Worm (Caenorhabditis elegans) whole organism, L1 larva: ENCODE results near the gene rpl-36.
A peak's percentile ranks its signal among the peaks of the same experiment; 100 is the strongest.

ENCODE experiments used
- C16A3.4 ChIP-seq: fragments of 150-350 bp; optimal IDR thresholded peaks from 2 replicates; lab custom pipeline; 2014; ENCODE audit warnings: missing biosample characterization, missing genetic modification characterization
- F16B12.6 ChIP-seq: fragments of 150-350 bp; optimal IDR thresholded peaks from 2 replicates; lab custom pipeline; 2014; ENCODE audit warnings: missing biosample characterization, missing genetic modification characterization
- aly-2 ChIP-seq: fragments of 150-350 bp; optimal IDR thresholded peaks from 2 replicates; lab custom pipeline; 2014; ENCODE audit warnings: missing biosample characterization, missing genetic modification characterization
- ama-1 ChIP-seq: fragments of 150-350 bp; optimal IDR thresholded peaks from 2 replicates; lab custom pipeline; 2014
- ceh-63 ChIP-seq: fragments of 200-800 bp; sonication (Bioruptor generic); optimal IDR thresholded peaks from 2 replicates; lab custom pipeline; 2018; ENCODE audit warnings: mild to moderate bottlenecking, missing genetic modification characterization, missing compliant biosample characterization
- ceh-82 ChIP-seq, 3 experiments: fragments of 150-350 bp in 1 of 3; sonication (generic microtip) in 2 of 3; optimal IDR thresholded peaks; 2 replicates each; lab custom pipeline; 2014 to 2017; ENCODE audit warnings: missing biosample characterization in 3 of 3, missing genetic modification characterization in 3 of 3
- ceh-88 ChIP-seq: fragments of 200-800 bp; sonication (Bioruptor generic); IDR thresholded peaks from 2 replicates; pipeline ENCODE4 v1.3.6; 2022; ENCODE audit warnings: missing genetic modification characterization, missing compliant biosample characterization
- ces-1 ChIP-seq: fragments of 150-350 bp; optimal IDR thresholded peaks from 2 replicates; lab custom pipeline; 2014; ENCODE audit warnings: missing biosample characterization, missing genetic modification reagents, missing genetic modification characterization
- efl-1 ChIP-seq, 4 experiments: fragments of 150-350 bp; optimal IDR thresholded peaks in 3 of 4; peaks in 1 of 4; 1 replicate in 1 of 4; 2 replicates in 3 of 4; lab custom pipeline; 2014; ENCODE audit warnings: missing biosample characterization in 2 of 4, missing genetic modification characterization in 2 of 4, missing genetic modification reagents in 2 of 4
- efl-3 ChIP-seq: fragments of 200-800 bp; sonication (Bioruptor generic); optimal IDR thresholded peaks from 2 replicates; lab custom pipeline; 2018; ENCODE audit warnings: mild to moderate bottlenecking, missing genetic modification characterization, missing compliant biosample characterization
- egl-27 ChIP-seq, 2 experiments: fragments of 150-350 bp in 1 of 2; sonication (generic microtip); optimal IDR thresholded peaks; 3 replicates each; lab custom pipeline; 2017 to 2018; ENCODE audit warnings: missing biosample characterization in 2 of 2, missing genetic modification characterization in 2 of 2, missing genetic modification reagents in 2 of 2
- elt-2 ChIP-seq: sonication (generic microtip); optimal IDR thresholded peaks from 2 replicates; lab custom pipeline; 2016; ENCODE audit warnings: missing genetic modification characterization, mild to moderate bottlenecking, inconsistent platforms, missing compliant biosample characterization, missing genetic modification reagents
- fkh-4 ChIP-seq: sonication (generic microtip); optimal IDR thresholded peaks from 2 replicates; lab custom pipeline; 2016; ENCODE audit warnings: missing compliant biosample characterization, missing genetic modification characterization, borderline replicate concordance
- fkh-8 ChIP-seq: sonication (generic microtip); optimal IDR thresholded peaks from 2 replicates; lab custom pipeline; 2016; ENCODE audit warnings: mild to moderate bottlenecking, missing genetic modification characterization, missing compliant biosample characterization
- fos-1 ChIP-seq: fragments of 150-350 bp; optimal IDR thresholded peaks from 2 replicates; lab custom pipeline; 2014; ENCODE audit warnings: missing biosample characterization, missing genetic modification characterization
- hlh-4 ChIP-seq: sonication (generic microtip); optimal IDR thresholded peaks from 2 replicates; lab custom pipeline; 2016; ENCODE audit warnings: mild to moderate bottlenecking, missing genetic modification characterization, missing compliant biosample characterization
- hpl-2 ChIP-seq: fragments of 150-350 bp; optimal IDR thresholded peaks from 2 replicates; lab custom pipeline; 2014; ENCODE audit warnings: missing biosample characterization, missing genetic modification reagents, missing genetic modification characterization
- isw-1 ChIP-seq: fragments of 200-800 bp; sonication (Bioruptor generic); IDR thresholded peaks from 2 replicates; pipeline ENCODE4 v1.3.6; 2022; ENCODE audit warnings: missing genetic modification characterization, missing compliant biosample characterization
- lin-13 ChIP-seq: fragments of 150-350 bp; optimal IDR thresholded peaks from 2 replicates; lab custom pipeline; 2014; ENCODE audit warnings: missing biosample characterization, missing genetic modification reagents, missing genetic modification characterization
- lin-14 ChIP-seq: fragments of 200-800 bp; sonication (Bioruptor generic); optimal IDR thresholded peaks from 2 replicates; lab custom pipeline; 2018; ENCODE audit warnings: mild to moderate bottlenecking, missing genetic modification characterization, moderate library complexity, missing compliant biosample characterization
- lin-15B ChIP-seq: fragments of 150-350 bp; sonication (generic microtip); optimal IDR thresholded peaks from 3 replicates; lab custom pipeline; 2014; ENCODE audit warnings: missing biosample characterization, missing genetic modification characterization
- lin-35 ChIP-seq, 2 experiments: fragments of 150-350 bp; optimal IDR thresholded peaks; 2 replicates each; lab custom pipeline; 2014; ENCODE audit warnings: missing biosample characterization in 2 of 2, missing genetic modification characterization in 2 of 2, missing genetic modification reagents in 2 of 2
- lir-3 ChIP-seq: sonication (generic microtip); optimal IDR thresholded peaks from 2 replicates; lab custom pipeline; 2016; ENCODE audit warnings: mild to moderate bottlenecking, missing genetic modification characterization, moderate library complexity, missing compliant biosample characterization; ENCODE audit not compliant: poor library complexity
- lsy-2 ChIP-seq, 2 experiments: fragments of 150-350 bp; optimal IDR thresholded peaks; 2 replicates each; lab custom pipeline; 2014; ENCODE audit warnings: missing biosample characterization in 2 of 2, missing genetic modification characterization in 2 of 2
- mef-2 ChIP-seq: fragments of 150-350 bp; optimal IDR thresholded peaks from 2 replicates; lab custom pipeline; 2014; ENCODE audit warnings: missing biosample characterization, missing genetic modification characterization
- mep-1 ChIP-seq: fragments of 150-350 bp; optimal IDR thresholded peaks from 2 replicates; lab custom pipeline; 2014; ENCODE audit warnings: missing biosample characterization, missing genetic modification characterization
- nhr-19 ChIP-seq: fragments of 200-800 bp; sonication (Bioruptor generic); conservative IDR thresholded peaks from 2 replicates; pipeline ENCODE4 v1.3.6; 2022; ENCODE audit warnings: missing genetic modification characterization, missing compliant biosample characterization
- nhr-77 ChIP-seq: fragments of 150-350 bp; optimal IDR thresholded peaks from 2 replicates; lab custom pipeline; 2014; ENCODE audit warnings: missing biosample characterization, missing genetic modification characterization
- nhr-85 ChIP-seq: sonication (generic microtip); peaks from one replicate; lab custom pipeline; 2016; ENCODE audit warnings: missing genetic modification characterization, inconsistent platforms, missing compliant biosample characterization
- pax-3 ChIP-seq: fragments of 200-800 bp; sonication (Bioruptor generic); optimal IDR thresholded peaks from 2 replicates; lab custom pipeline; 2018; ENCODE audit warnings: mild to moderate bottlenecking, missing genetic modification characterization, moderate library complexity, missing compliant biosample characterization
- snu-23 ChIP-seq: sonication (generic microtip); optimal IDR thresholded peaks from 2 replicates; lab custom pipeline; 2016; ENCODE audit warnings: missing genetic modification characterization, missing compliant biosample characterization
- sup-37 ChIP-seq: fragments of 200-800 bp; sonication (Bioruptor generic); optimal IDR thresholded peaks from 2 replicates; lab custom pipeline; 2018; ENCODE audit warnings: mild to moderate bottlenecking, missing genetic modification characterization, missing compliant biosample characterization
- swsn-7 ChIP-seq: sonication (generic microtip); optimal IDR thresholded peaks from 2 replicates; lab custom pipeline; 2016; ENCODE audit warnings: missing genetic modification characterization, missing compliant biosample characterization
- tbx-2 ChIP-seq: sonication (generic microtip); optimal IDR thresholded peaks from 2 replicates; lab custom pipeline; 2016; ENCODE audit warnings: missing genetic modification characterization, missing compliant biosample characterization
- unc-86 ChIP-seq: sonication (generic microtip); optimal IDR thresholded peaks from 2 replicates; lab custom pipeline; 2016; ENCODE audit warnings: missing genetic modification characterization, missing compliant biosample characterization
- vab-15 ChIP-seq: sonication (generic microtip); optimal IDR thresholded peaks from 2 replicates; lab custom pipeline; 2017; ENCODE audit warnings: missing genotype, mild to moderate bottlenecking, missing genetic modification characterization, missing compliant biosample characterization
- zag-1 ChIP-seq: fragments of 150-350 bp; optimal IDR thresholded peaks from 2 replicates; lab custom pipeline; 2014; ENCODE audit warnings: missing biosample characterization, missing genetic modification characterization
- zip-4 ChIP-seq: fragments of 200-800 bp; sonication (Bioruptor generic); optimal IDR thresholded peaks from 2 replicates; lab custom pipeline; 2018; ENCODE audit warnings: mild to moderate bottlenecking, missing genetic modification characterization, moderate library complexity, missing compliant biosample characterization

Gene rpl-36

ce11 chrIII:7184022-7184421, 4.0 kb downstream of the rpl-36 start, which contains the start of gene yju-2 (continued):
- peak; percentile 59 for TF ChIP-seq lin-14 (GFP tag; lab: Kevin White, UChicago)
- no peak for TF ChIP-seq ceh-63 (GFP tag; lab: Kevin White, UChicago)
- peak; percentile 31 for TF ChIP-seq ama-1 (lab: Kevin White, UChicago)
- peak; percentile 54 for TF ChIP-seq fos-1
- TF ChIP-seq lin-13 (GFP tag; lab: Kevin White, UChicago): peak; percentile 70
- TF ChIP-seq lin-15B (tag; lab: Kevin White, UChicago): peak; percentile 82
- TF ChIP-seq lir-3 (tag; lab: Kevin White, UChicago): peak; percentile 56
- TF ChIP-seq egl-27 (tag; optimal IDR thresholded peaks at IDR 0.05; lab: Kevin White, UChicago): peak in 1 of 2 experiments; percentile 57
- TF ChIP-seq C16A3.4 (tag; lab: Kevin White, UChicago): peak; percentile 78
- peak; percentile 30 for TF ChIP-seq nhr-19 (GFP tag; lab: Robert Waterston, UW)
- peak; percentile 16 for TF ChIP-seq unc-86
- TF ChIP-seq ceh-88: peak; percentile 9; the same call in 1 of the 2 replicates
- TF ChIP-seq ceh-82 (tag; optimal IDR thresholded peaks at IDR 0.05; lab: Kevin White, UChicago): peak in 2 of 3 experiments; percentile 28 to 75
- TF ChIP-seq mep-1: peak; percentile 47
- peak; percentile 45 for TF ChIP-seq F16B12.6 (tag; lab: Kevin White, UChicago)
- TF ChIP-seq hpl-2 (GFP tag; lab: Kevin White, UChicago): peak; percentile 33
- peak; percentile 1 for TF ChIP-seq vab-15 (tag; lab: Kevin White, UChicago)
- TF ChIP-seq mef-2: no peak
- TF ChIP-seq isw-1 (GFP tag; lab: Robert Waterston, UW): peak; percentile 49
- no peak for TF ChIP-seq pax-3 (tag; lab: Kevin White, UChicago)
- peak; percentile 64 to 90 for TF ChIP-seq lsy-2 (tag; optimal IDR thresholded peaks at IDR 0.05; lab: Kevin White, UChicago)
- no peak for TF ChIP-seq hlh-4
- TF ChIP-seq efl-3: no peak
- TF ChIP-seq fkh-8 (tag; lab: Kevin White, UChicago): peak; percentile 33
- peak; percentile 21 for TF ChIP-seq nhr-77 (tag; lab: Kevin White, UChicago)
- TF ChIP-seq tbx-2 (tag; lab: Kevin White, UChicago): peak; percentile 13
- peak; percentile 27 for TF ChIP-seq swsn-7 (tag; lab: Kevin White, UChicago)
- no peak for TF ChIP-seq zag-1 (tag; lab: Kevin White, UChicago)
- TF ChIP-seq lin-35 (GFP tag; optimal IDR thresholded peaks at IDR 0.05; lab: Kevin White, UChicago): peak; percentile 53 to 86

DNA sequence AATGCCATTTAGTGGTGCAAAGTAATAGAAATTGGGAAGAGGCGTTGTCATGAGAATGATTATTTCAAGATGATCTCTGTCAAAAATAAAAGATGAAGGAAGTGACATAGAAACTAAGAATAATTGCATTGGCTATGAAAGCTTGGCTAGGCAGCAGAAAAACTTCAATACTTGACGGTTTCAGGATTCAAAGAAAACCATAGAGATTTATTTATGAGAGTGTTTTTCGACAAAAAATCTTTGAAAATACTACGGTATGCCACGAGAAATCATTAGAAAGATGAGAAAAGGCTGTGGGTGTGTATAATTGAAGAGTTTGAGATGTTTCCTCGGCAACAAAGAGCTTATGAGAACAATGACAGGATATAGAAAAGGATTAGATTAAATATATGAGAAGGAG, 5.4 kb downstream of the rpl-36 start, which contains the start of gene F37C12.14:
F37C12.14 (minus strand) TSS at position 101 of the 400 bp plus-strand sequence.
- no peak for TF ChIP-seq F16B12.6 (tag; lab: Kevin White, UChicago)
- TF ChIP-seq, all 84 proteins: peak for 0

- no peak for TF ChIP-seq fkh-8 (tag; lab: Kevin White, UChicago)
- no peak for TF ChIP-seq ces-1 (GFP tag; lab: Kevin White, UChicago)
- no peak for TF ChIP-seq aly-2
- TF ChIP-seq sup-37 (GFP tag; lab: Kevin White, UChicago): no peak
- TF ChIP-seq snu-23 (GFP tag; lab: Kevin White, UChicago): no peak
- TF ChIP-seq zip-4 (GFP tag; lab: Kevin White, UChicago): no peak
- no peak for TF ChIP-seq fkh-4
- no peak for TF ChIP-seq nhr-85
- no peak for TF ChIP-seq efl-1 (optimal IDR thresholded peaks at IDR 0.05; lab: Kevin White, UChicago)
- peak in 1 of 2 experiments; percentile 14 for TF ChIP-seq efl-1 (GFP tag; optimal IDR thresholded peaks at IDR 0.05 in 1 of 2; lab: Kevin White, UChicago)
- TF ChIP-seq elt-2 (tag; lab: Kevin White, UChicago): peak; percentile 37
- TF ChIP-seq lsy-2 (tag; optimal IDR thresholded peaks at IDR 0.05; lab: Kevin White, UChicago): peak in 1 of 2 experiments; percentile 5
These were observed 8.4 kb downstream of the rpl-36 start, which contains the start of the genes F37C12.21 and F37C12.10 for ce11 chrIII:7188300-7189052. F37C12.21 (plus strand) TSS chrIII:7188357. F37C12.10 (minus strand) TSS chrIII:7188384.
